Worm (Caenorhabditis elegans): ENCODE measurements around the gene his-69.

his-69 gene

DNA sequence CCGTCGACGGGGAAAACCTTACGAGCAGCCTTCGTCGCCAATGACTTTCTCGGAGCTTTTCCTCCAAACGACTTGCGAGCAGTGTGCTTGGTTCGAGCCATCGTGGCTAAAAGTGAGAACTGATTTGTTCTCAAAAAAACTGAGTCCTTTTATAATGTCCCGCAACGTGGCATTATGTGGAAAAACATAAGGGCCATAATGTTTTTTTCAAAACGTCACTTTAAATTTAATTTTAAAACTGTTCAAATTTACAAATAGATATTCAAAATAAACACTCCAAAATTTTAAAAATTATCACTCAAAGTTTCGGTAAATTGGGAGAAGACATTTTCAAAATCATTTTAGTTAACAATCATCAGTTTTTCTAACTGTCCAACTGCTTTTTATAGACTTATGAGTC lies 1.5 kb upstream of the his-69 start, which contains the start of gene his-70:
his-70 (minus strand) TSS at position 101 of the 400 bp plus-strand sequence.
- no peak for TF ChIP-seq sem-4 (tag; optimal IDR thresholded peaks at IDR 0.05)
- TF ChIP-seq peb-1 (tag; optimal IDR thresholded peaks at IDR 0.05) = no peak
- no peak for TF ChIP-seq unc-39 (tag; optimal IDR thresholded peaks at IDR 0.05)
- TF ChIP-seq nhr-11 (tag; optimal IDR thresholded peaks at IDR 0.05) = no peak
- TF ChIP-seq nhr-25 (tag; optimal IDR thresholded peaks at IDR 0.05) = no peak
- no peak for TF ChIP-seq lin-13 (GFP tag; optimal IDR thresholded peaks at IDR 0.05)
- TF ChIP-seq nhr-23 (tag; optimal IDR thresholded peaks at IDR 0.05) = no peak
- TF ChIP-seq ama-1 (optimal IDR thresholded peaks at IDR 0.05) = no peak
- TF ChIP-seq R02D3.7 (tag; optimal IDR thresholded peaks at IDR 0.05) = no peak
- TF ChIP-seq mab-5 (tag; optimal IDR thresholded peaks at IDR 0.05) = no peak
- no peak for TF ChIP-seq lsy-2 (tag; optimal IDR thresholded peaks at IDR 0.05)
- TF ChIP-seq elt-1 (tag; optimal IDR thresholded peaks at IDR 0.05) = no peak
- no peak for TF ChIP-seq nhr-237 (tag; optimal IDR thresholded peaks at IDR 0.05)
- TF ChIP-seq alr-1 (tag; optimal IDR thresholded peaks at IDR 0.05) = no peak
- no peak for TF ChIP-seq ztf-1 (GFP tag; conservative IDR thresholded peaks at IDR 0.05)

DNA sequence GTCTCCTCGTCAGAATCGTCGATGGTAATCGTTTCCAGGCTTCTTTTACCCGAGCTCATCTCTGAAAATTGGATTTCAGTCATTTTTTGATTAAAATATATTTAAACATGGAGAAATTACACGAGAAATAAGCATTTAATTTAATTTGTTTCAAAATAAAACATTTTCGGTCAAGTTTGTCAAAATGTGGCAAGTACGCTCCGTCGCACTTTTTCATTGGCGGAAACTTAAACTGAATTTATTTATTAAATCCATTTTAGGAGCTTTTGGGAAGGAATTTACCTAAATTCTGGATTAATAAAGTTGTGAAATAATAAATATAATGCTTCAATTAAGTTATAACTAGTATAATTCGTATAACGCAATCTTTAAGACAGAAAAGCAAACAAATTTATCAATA lies 649 bp downstream of the his-69 start, which contains the start of gene rcq-5:
rcq-5 (minus strand) TSS at position 83 of the 400 bp plus-strand sequence.
- TF ChIP-seq ztf-1 (GFP tag; conservative IDR thresholded peaks at IDR 0.05) (no peak), gmeb-1 (tag; optimal IDR thresholded peaks at IDR 0.05) (peak; percentile 89), elt-3 (tag; optimal IDR thresholded peaks at IDR 0.05) (no peak), crh-2 (tag; optimal IDR thresholded peaks at IDR 0.05) (no peak), nhr-6 (tag; optimal IDR thresholded peaks at IDR 0.05) (no peak), lsy-2 (tag; optimal IDR thresholded peaks at IDR 0.05) (peak in 1 of 2 experiments; percentile 49), R02D3.7 (tag; optimal IDR thresholded peaks at IDR 0.05) (no peak), unc-55 (GFP tag; optimal IDR thresholded peaks at IDR 0.05) (peak; percentile 66), lin-11 (tag; optimal IDR thresholded peaks at IDR 0.05) (no peak), C34F6.9 (tag; optimal IDR thresholded peaks at IDR 0.05) (peak; percentile 42), ztf-11 (tag; optimal IDR thresholded peaks at IDR 0.05) (no peak), nhr-77 (tag; optimal IDR thresholded peaks at IDR 0.05) (no peak), nhr-25 (tag; optimal IDR thresholded peaks at IDR 0.05) (no peak), mdl-1 (tag; optimal IDR thresholded peaks at IDR 0.05) (no peak), nhr-11 (tag; optimal IDR thresholded peaks at IDR 0.05) (no peak), skn-1 (tag; optimal IDR thresholded peaks at IDR 0.05) (no peak), ceh-16 (tag; optimal IDR thresholded peaks at IDR 0.05) (no peak), lin-13 (GFP tag; optimal IDR thresholded peaks at IDR 0.05) (peak; percentile 18), dmd-4 (tag; optimal IDR thresholded peaks at IDR 0.05) (no peak), unc-62 (GFP tag; optimal IDR thresholded peaks at IDR 0.05) (no peak), ztf-4 (tag; optimal IDR thresholded peaks at IDR 0.05) (no peak), nhr-21 (tag; optimal IDR thresholded peaks at IDR 0.05) (no peak)

DNA sequence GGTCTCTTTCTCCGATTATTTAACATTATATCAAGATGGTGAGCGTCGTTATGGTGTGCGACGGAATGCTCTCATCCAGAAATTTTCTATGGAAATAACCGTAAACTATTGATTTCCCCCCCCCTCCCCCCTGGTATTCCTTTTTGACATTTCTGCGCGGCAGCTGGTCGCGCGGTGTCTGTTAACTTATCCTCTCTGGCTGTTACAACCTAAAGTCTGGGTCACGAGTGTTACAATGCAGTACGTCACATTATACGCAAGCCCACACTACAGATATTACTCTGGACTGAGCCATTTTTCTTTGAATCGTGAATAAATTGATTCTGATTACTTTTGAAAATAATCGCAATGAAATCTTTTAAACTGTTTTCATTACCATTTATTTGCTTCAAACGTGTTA lies 9.4 kb downstream of the his-69 start:
- TF ChIP-seq nhr-12 (tag; optimal IDR thresholded peaks at IDR 0.05) = no peak
- no peak for TF ChIP-seq sem-4 (tag; optimal IDR thresholded peaks at IDR 0.05)
- no peak for TF ChIP-seq ZK546.5 (tag; optimal IDR thresholded peaks at IDR 0.05)
- no peak for TF ChIP-seq elt-3 (tag; optimal IDR thresholded peaks at IDR 0.05)
- no peak for TF ChIP-seq lin-13 (GFP tag; optimal IDR thresholded peaks at IDR 0.05)
- TF ChIP-seq gmeb-1 (tag; optimal IDR thresholded peaks at IDR 0.05) = no peak
- no peak for TF ChIP-seq sma-3 (GFP tag; optimal IDR thresholded peaks at IDR 0.05)
- no peak for TF ChIP-seq zag-1 (tag; optimal IDR thresholded peaks at IDR 0.05)

DNA sequence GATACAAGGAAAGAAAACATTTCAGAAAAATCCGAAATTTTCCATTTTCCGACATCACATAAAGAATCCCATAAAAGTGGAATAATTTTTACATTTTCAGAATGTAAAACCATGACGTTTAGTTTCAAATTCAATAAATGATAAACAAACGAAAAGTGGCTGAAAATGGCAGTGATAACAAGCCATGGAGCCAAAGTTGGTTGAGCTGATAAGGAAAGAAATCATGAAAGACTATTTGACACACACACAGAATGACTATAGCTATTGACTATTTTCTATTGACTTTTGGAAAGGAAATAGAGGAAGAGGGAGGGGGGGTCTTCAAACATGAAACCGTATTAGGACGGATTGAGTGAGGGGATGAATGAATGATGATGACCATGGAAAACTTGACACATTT lies 18.8 kb downstream of the his-69 start:
- TF ChIP-seq nhr-23 (tag; optimal IDR thresholded peaks at IDR 0.05) (no peak), gmeb-1 (tag; optimal IDR thresholded peaks at IDR 0.05) (peak; percentile 37), peb-1 (tag; optimal IDR thresholded peaks at IDR 0.05) (no peak), sma-9 (GFP tag; optimal IDR thresholded peaks at IDR 0.05) (peak; percentile 24), sma-9 (tag; optimal IDR thresholded peaks at IDR 0.05) (no peak), aly-2 (tag; optimal IDR thresholded peaks at IDR 0.05) (no peak), nhr-11 (tag; optimal IDR thresholded peaks at IDR 0.05) (no peak), snpc-4 (tag; optimal IDR thresholded peaks at IDR 0.05) (no peak), lsy-2 (tag; optimal IDR thresholded peaks at IDR 0.05) (no peak), fos-1 (tag; optimal IDR thresholded peaks at IDR 0.05) (peak; percentile 99), nhr-25 (tag; optimal IDR thresholded peaks at IDR 0.05) (no peak), skn-1 (tag; optimal IDR thresholded peaks at IDR 0.05) (peak; percentile 78), ztf-1 (GFP tag; conservative IDR thresholded peaks at IDR 0.05) (no peak), crh-2 (tag; optimal IDR thresholded peaks at IDR 0.05) (peak; percentile 46), elt-3 (tag; optimal IDR thresholded peaks at IDR 0.05) (no peak)
